Fruit fly (Drosophila melanogaster): Measurements from ENCODE around the gene Alp12.

Alp12 gene

DNA sequence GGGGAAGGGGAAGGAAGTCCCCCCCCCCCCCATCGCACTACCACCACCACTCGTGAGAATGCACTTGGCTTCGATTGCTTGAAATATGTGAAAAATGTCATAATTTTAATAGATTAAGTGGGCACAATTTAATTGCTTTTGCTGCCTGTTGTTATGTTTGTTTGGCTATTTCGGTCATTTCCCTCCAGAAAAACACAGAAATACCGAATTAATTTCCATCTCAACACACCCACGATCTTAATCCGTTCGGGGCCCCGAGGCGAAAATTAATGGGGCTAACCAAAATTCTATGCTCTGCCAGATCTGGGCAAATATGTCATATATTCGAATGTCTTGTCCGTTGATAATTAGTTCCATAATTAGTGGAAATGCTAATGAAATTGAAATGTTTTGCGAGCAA lies 1.2 kb upstream of the Alp12 start (continued):
- TF ChIP-seq Xbp1 (GFP tag; optimal IDR thresholded peaks at IDR 0.05), result no peak
- 0 out of 3 replicates have a peak, but pooled peaks have one; percentile 36 for TF ChIP-seq gce (GFP tag; IDR thresholded peaks at IDR 0.05)
- TF ChIP-seq CG32767 (GFP tag; IDR thresholded peaks at IDR 0.05), result no peak
- TF ChIP-seq Nf-YB (GFP tag; optimal IDR thresholded peaks at IDR 0.05), result no peak
- TF ChIP-seq Sry-δ (GFP tag; optimal IDR thresholded peaks at IDR 0.05), result no peak
- no peak for TF ChIP-seq gt (GFP tag; IDR thresholded peaks at IDR 0.05)
- TF ChIP-seq D (optimal IDR thresholded peaks at IDR 0.05), result no peak
- no peak for TF ChIP-seq D (GFP tag; optimal IDR thresholded peaks at IDR 0.05)
- TF ChIP-seq hkb (optimal IDR thresholded peaks at IDR 0.05), result no peak
- no peak for TF ChIP-seq hkb (GFP tag; IDR thresholded peaks at IDR 0.05)

- TF ChIP-seq ken (GFP tag; IDR thresholded peaks at IDR 0.05) (no peak), E2f1 (GFP tag; IDR thresholded peaks at IDR 0.05) (0 out of 2 replicates have a peak, but pooled peaks have one; percentile 20), sob (GFP tag; IDR thresholded peaks at IDR 0.05) (0 out of 2 replicates have a peak, but pooled peaks have one; percentile 8), vnd (GFP tag; IDR thresholded peaks at IDR 0.05; ENCODE audit: partially characterized antibody) (0 out of 3 replicates have a peak, but pooled peaks have one; percentile 16), BEAF-32 (GFP tag; optimal IDR thresholded peaks at IDR 0.05) (no peak), CG17802 (tag; optimal IDR thresholded peaks at IDR 0.05) (no peak), Sry-β (GFP tag; optimal IDR thresholded peaks at IDR 0.05) (no peak), CG3407 (GFP tag; optimal IDR thresholded peaks at IDR 0.05) (no peak), row (GFP tag; IDR thresholded peaks at IDR 0.05) (peak; percentile 13; the same call in 1 of the 3 replicates), Mad (GFP tag; optimal IDR thresholded peaks at IDR 0.05) (no peak), MTF-1 (GFP tag; optimal IDR thresholded peaks at IDR 0.05; ENCODE audit: borderline replicate concordance) (no peak), CG2199 (GFP tag; IDR thresholded peaks at IDR 0.05) (0 out of 3 replicates have a peak, but pooled peaks have one; percentile 19), CG31365 (tag; optimal IDR thresholded peaks at IDR 0.05) (no peak), Hr39 (optimal IDR thresholded peaks at IDR 0.05) (no peak), pho (GFP tag; optimal IDR thresholded peaks at IDR 0.05) (peak; percentile 3), pzg (GFP tag; optimal IDR thresholded peaks at IDR 0.05) (no peak), CG9727 (GFP tag; optimal IDR thresholded peaks at IDR 0.05) (no peak), prd (optimal IDR thresholded peaks at IDR 0.05) (no peak), prd (GFP tag; IDR thresholded peaks at IDR 0.05) (0 out of 3 replicates have a peak, but pooled peaks have one; percentile 9), CG10543 (GFP tag; optimal IDR thresholded peaks at IDR 0.05) (no peak), ase (GFP tag; IDR thresholded peaks at IDR 0.05) (0 out of 3 replicates have a peak, but pooled peaks have one; percentile 20), Lhr (GFP tag; optimal IDR thresholded peaks at IDR 0.05) (no peak), Hr78 (GFP tag; optimal IDR thresholded peaks at IDR 0.05) (no peak), Drgx (GFP tag; IDR thresholded peaks at IDR 0.05) (peak; percentile 8; the same call in 1 of the 2 replicates), CG1603 (tag; optimal IDR thresholded peaks at IDR 0.05) (peak; percentile 5), sr (GFP tag; IDR thresholded peaks at IDR 0.05) (peak; percentile 72; the same call in 2 of the 3 replicates), CG6689 (GFP tag; IDR thresholded peaks at IDR 0.05) (0 out of 2 replicates have a peak, but pooled peaks have one; percentile 8), dysf (GFP tag; IDR thresholded peaks at IDR 0.05) (peak; percentile 13; the same call in 1 of the 3 replicates), usp (GFP tag; optimal IDR thresholded peaks at IDR 0.05) (no peak), sens (GFP tag) (peak; percentile 82), HmgZ (tag; optimal IDR thresholded peaks at IDR 0.05) (no peak), grau (tag; optimal IDR thresholded peaks at IDR 0.05) (peak; percentile 74), ara (GFP tag; IDR thresholded peaks at IDR 0.05) (0 out of 2 replicates have a peak, but pooled peaks have one; percentile 18), ssp (GFP tag; IDR thresholded peaks at IDR 0.05) (0 out of 2 replicates have a peak, but pooled peaks have one; percentile 13), CG17568 (GFP tag; optimal IDR thresholded peaks at IDR 0.05) (no peak), CG8089 (GFP tag; optimal IDR thresholded peaks at IDR 0.05) (peak; percentile 12), CG10147 (GFP tag; optimal IDR thresholded peaks at IDR 0.05) (no peak), pita (GFP tag; optimal IDR thresholded peaks at IDR 0.05) (no peak), CG1647 (GFP tag; optimal IDR thresholded peaks at IDR 0.05) (no peak), Deaf1 (tag; optimal IDR thresholded peaks at IDR 0.05) (no peak)
Measured at dm6 chr2L:19424307-19424902, 555 bp downstream of the Alp12 start.

All from whole organism, embryonic.